Fruit fly (Drosophila melanogaster): ENCODE results near the gene croc.
A peak's percentile ranks its signal among the peaks of the same experiment; 100 is the strongest.

The croc gene

dm6 chr3L:21515823-21516715 lies 39.8 kb upstream of the croc start, which contains the start of the genes SAK and Cdk12 (continued):
- TF ChIP-seq Mad (GFP tag; optimal IDR thresholded peaks at IDR 0.05) (peak; percentile 43), Hmr (GFP tag; optimal IDR thresholded peaks at IDR 0.05) (peak; percentile 88), Pdp1 (GFP tag; optimal IDR thresholded peaks at IDR 0.05) (peak; percentile 76 to 80), CG11504 (tag; optimal IDR thresholded peaks at IDR 0.05) (peak; percentile 88), Side (GFP tag; optimal IDR thresholded peaks at IDR 0.05) (peak; percentile 20), ro (GFP tag; IDR thresholded peaks at IDR 0.05) (peak; percentile 61; the same call in 1 of the 2 replicates), CG6654 (GFP tag; optimal IDR thresholded peaks at IDR 0.05) (peak; percentile 68), CG14441 (GFP tag; IDR thresholded peaks at IDR 0.05) (peak; percentile 77), Jarid2 (GFP tag; optimal IDR thresholded peaks at IDR 0.05) (no peak), Nf-YB (GFP tag; optimal IDR thresholded peaks at IDR 0.05) (peak; percentile 69), Deaf1 (tag; optimal IDR thresholded peaks at IDR 0.05) (no peak), Gug (GFP tag; IDR thresholded peaks at IDR 0.05) (peak; percentile 87), CG42726 (GFP tag; IDR thresholded peaks at IDR 0.05; ENCODE audit: partially characterized antibody) (no peak), Dref (GFP tag; IDR thresholded peaks at IDR 0.05) (peak; percentile 50), Atf6 (GFP tag; IDR thresholded peaks at IDR 0.05) (peak; percentile 84), CG31388 (GFP tag; optimal IDR thresholded peaks at IDR 0.05) (peak; percentile 76), CG30403 (GFP tag; optimal IDR thresholded peaks at IDR 0.05) (peak; percentile 92), Rfx (GFP tag; IDR thresholded peaks at IDR 0.05) (peak; percentile 84), Hr78 (GFP tag; optimal IDR thresholded peaks at IDR 0.05) (peak in 1 of 2 experiments; percentile 83), Bdp1 (GFP tag; optimal IDR thresholded peaks at IDR 0.05) (peak; percentile 56), nerfin-2 (GFP tag; IDR thresholded peaks at IDR 0.05; ENCODE audit: partially characterized antibody) (no peak), sob (GFP tag; IDR thresholded peaks at IDR 0.05) (peak; percentile 83), ind (GFP tag; optimal IDR thresholded peaks at IDR 0.05) (peak; percentile 86), CG13624 (GFP tag; optimal IDR thresholded peaks at IDR 0.05) (peak; percentile 49), Sry-β (GFP tag; optimal IDR thresholded peaks at IDR 0.05) (peak; percentile 64), Ets65A (GFP tag) (peak; percentile 98), Adf1 (GFP tag; IDR thresholded peaks at IDR 0.05) (peak; percentile 55), CG17385 (GFP tag; optimal IDR thresholded peaks at IDR 0.05) (peak; percentile 80), CG10274 (GFP tag; optimal IDR thresholded peaks at IDR 0.05) (peak; percentile 48), Taf1 (GFP tag; IDR thresholded peaks at IDR 0.05) (peak; percentile 77; the same call in 1 of the 2 replicates), Kr (GFP tag; optimal IDR thresholded peaks at IDR 0.05) (no peak), CG1832 (GFP tag; optimal IDR thresholded peaks at IDR 0.05) (no peak), Oaz (GFP tag; IDR thresholded peaks at IDR 0.05) (peak; percentile 80), CG9215 (GFP tag; IDR thresholded peaks at IDR 0.05) (peak; percentile 97), trh (GFP tag; optimal IDR thresholded peaks at IDR 0.05) (peak; percentile 55), ewg (GFP tag; optimal IDR thresholded peaks at IDR 0.05) (peak; percentile 61), CG5953 (GFP tag; IDR thresholded peaks at IDR 0.05) (peak; percentile 38; the same call in 1 of the 2 replicates), rib (GFP tag; IDR thresholded peaks at IDR 0.05) (peak; percentile 64; the same call in 1 of the 2 replicates), CG7839 (tag; optimal IDR thresholded peaks at IDR 0.05) (peak; percentile 88), vfl (GFP tag; optimal IDR thresholded peaks at IDR 0.05) (peak; percentile 11), kah (GFP tag; optimal IDR thresholded peaks at IDR 0.05) (peak; percentile 65), CG12744 (GFP tag; optimal IDR thresholded peaks at IDR 0.05) (no peak), CG18599 (GFP tag; optimal IDR thresholded peaks at IDR 0.05) (peak; percentile 89), NfI (GFP tag; optimal IDR thresholded peaks at IDR 0.05) (peak; percentile 80), CG1024 (GFP tag; IDR thresholded peaks at IDR 0.05) (peak; percentile 77), CG4707 (GFP tag; optimal IDR thresholded peaks at IDR 0.05) (no peak), CG9727 (GFP tag; optimal IDR thresholded peaks at IDR 0.05) (peak; percentile 90), CG12942 (GFP tag; optimal IDR thresholded peaks at IDR 0.05) (peak; percentile 76)
